1 fruit fly cellular context compared by ENCODE assay signal in genomic region chrX:15137241-15137640, dm6.
TF ChIP-seq lines count a peak whose summit lies in the region.

No protein-coding gene starts in this region.

TF ChIP-seq in whole organism, embryonic, 481 proteins besides CTCF, POLR2A, EP300 and RAD21 (continued from another document):
- TF ChIP-seq hkb (optimal IDR thresholded peaks at IDR 0.05; lab: Kevin White, UChicago) = no peak
- TF ChIP-seq hkb (GFP tag; IDR thresholded peaks at IDR 0.05; lab: Robert Waterston, UW) = no peak
- TF ChIP-seq CG6689 (GFP tag; IDR thresholded peaks at IDR 0.05; lab: Robert Waterston, UW) = no peak
- TF ChIP-seq CG16815 (GFP tag; optimal IDR thresholded peaks at IDR 0.05; lab: Kevin White, UChicago) = no peak
- TF ChIP-seq Doc3 (GFP tag; IDR thresholded peaks at IDR 0.05; lab: Robert Waterston, UW; ENCODE audit: partially characterized antibody) = no peak
- no peak for TF ChIP-seq CG30403 (GFP tag; optimal IDR thresholded peaks at IDR 0.05; lab: Kevin White, UChicago)
- no peak for TF ChIP-seq Rfx (GFP tag; IDR thresholded peaks at IDR 0.05; lab: Robert Waterston, UW)
- TF ChIP-seq CG2889 (GFP tag; IDR thresholded peaks at IDR 0.05; lab: Robert Waterston, UW) = no peak
- TF ChIP-seq CG30020 (tag; optimal IDR thresholded peaks at IDR 0.05; lab: Kevin White, UChicago) = no peak
- no peak for TF ChIP-seq Xrp1 (GFP tag; IDR thresholded peaks at IDR 0.05; lab: Robert Waterston, UW)
- TF ChIP-seq CG2199 (GFP tag; IDR thresholded peaks at IDR 0.05; lab: Robert Waterston, UW) = no peak
- TF ChIP-seq sim (GFP tag; IDR thresholded peaks at IDR 0.05; lab: Robert Waterston, UW) = no peak
- no peak for TF ChIP-seq Hsf (GFP tag; optimal IDR thresholded peaks at IDR 0.05; lab: Kevin White, UChicago)
- no peak for TF ChIP-seq CG16813 (GFP tag; IDR thresholded peaks at IDR 0.05; lab: Robert Waterston, UW; ENCODE audit: partially characterized antibody)
- no peak for TF ChIP-seq sqz (GFP tag; optimal IDR thresholded peaks at IDR 0.05; lab: Kevin White, UChicago)
- no peak for TF ChIP-seq vnd (GFP tag; IDR thresholded peaks at IDR 0.05; lab: Robert Waterston, UW; ENCODE audit: partially characterized antibody)
- no peak for TF ChIP-seq CG6765 (GFP tag; optimal IDR thresholded peaks at IDR 0.05; lab: Kevin White, UChicago)
- no peak for TF ChIP-seq esg (GFP tag; conservative IDR thresholded peaks at IDR 0.05; lab: Robert Waterston, UW)
- peak; percentile 99 for TF ChIP-seq CG6654 (GFP tag; optimal IDR thresholded peaks at IDR 0.05; lab: Kevin White, UChicago)
- TF ChIP-seq Bgb (GFP tag; IDR thresholded peaks at IDR 0.05; lab: Robert Waterston, UW; ENCODE audit: partially characterized antibody) = peak; percentile 78
- no peak for TF ChIP-seq mirr (GFP tag; optimal IDR thresholded peaks at IDR 0.05; lab: Kevin White, UChicago)
- TF ChIP-seq eyg (GFP tag; optimal IDR thresholded peaks at IDR 0.05; lab: Kevin White, UChicago) = no peak
- TF ChIP-seq CG17385 (GFP tag; optimal IDR thresholded peaks at IDR 0.05; lab: Kevin White, UChicago) = no peak
- TF ChIP-seq btn (GFP tag; optimal IDR thresholded peaks at IDR 0.05; lab: Kevin White, UChicago) = no peak
- no peak for TF ChIP-seq CG8359 (GFP tag; optimal IDR thresholded peaks at IDR 0.05; lab: Kevin White, UChicago; ENCODE audit: borderline replicate concordance)
- no peak for TF ChIP-seq Nf-YB (GFP tag; optimal IDR thresholded peaks at IDR 0.05; lab: Kevin White, UChicago)
- TF ChIP-seq caup (GFP tag; optimal IDR thresholded peaks at IDR 0.05; lab: Kevin White, UChicago; ENCODE audit: severe bottlenecking) = no peak
- no peak for TF ChIP-seq CG4820 (GFP tag; optimal IDR thresholded peaks at IDR 0.05; lab: Kevin White, UChicago)
- TF ChIP-seq amos (GFP tag; IDR thresholded peaks at IDR 0.05; lab: Robert Waterston, UW; ENCODE audit: partially characterized antibody) = peak; percentile 42; the same call in 1 of the 2 replicates
- TF ChIP-seq PHDP (tag; optimal IDR thresholded peaks at IDR 0.05; lab: Kevin White, UChicago) = no peak
- TF ChIP-seq Oli (tag; optimal IDR thresholded peaks at IDR 0.05; lab: Kevin White, UChicago) = no peak
- TF ChIP-seq gem (tag; optimal IDR thresholded peaks at IDR 0.05; lab: Kevin White, UChicago) = no peak
- no peak for TF ChIP-seq emc (GFP tag; optimal IDR thresholded peaks at IDR 0.05; lab: Kevin White, UChicago)
- peak; percentile 23; the same call in 1 of the 2 replicates for TF ChIP-seq CG42726 (GFP tag; IDR thresholded peaks at IDR 0.05; lab: Robert Waterston, UW; ENCODE audit: partially characterized antibody)
- no peak for TF ChIP-seq insv (GFP tag; optimal IDR thresholded peaks at IDR 0.05; lab: Kevin White, UChicago)
- TF ChIP-seq chn (GFP tag; optimal IDR thresholded peaks at IDR 0.05; lab: Kevin White, UChicago) = no peak
- no peak for TF ChIP-seq CG1647 (GFP tag; optimal IDR thresholded peaks at IDR 0.05; lab: Kevin White, UChicago)
- no peak for TF ChIP-seq crc (GFP tag; optimal IDR thresholded peaks at IDR 0.05; lab: Kevin White, UChicago)
- TF ChIP-seq gsb (GFP tag; IDR thresholded peaks at IDR 0.05; lab: Robert Waterston, UW) = no peak
- no peak for TF ChIP-seq Camta (GFP tag; optimal IDR thresholded peaks at IDR 0.05; lab: Kevin White, UChicago)
